Fruit fly (Drosophila melanogaster): ENCODE measurements around the gene e.
A peak's percentile ranks its signal among the peaks of the same experiment; 100 is the strongest.

Gene e

DNA sequence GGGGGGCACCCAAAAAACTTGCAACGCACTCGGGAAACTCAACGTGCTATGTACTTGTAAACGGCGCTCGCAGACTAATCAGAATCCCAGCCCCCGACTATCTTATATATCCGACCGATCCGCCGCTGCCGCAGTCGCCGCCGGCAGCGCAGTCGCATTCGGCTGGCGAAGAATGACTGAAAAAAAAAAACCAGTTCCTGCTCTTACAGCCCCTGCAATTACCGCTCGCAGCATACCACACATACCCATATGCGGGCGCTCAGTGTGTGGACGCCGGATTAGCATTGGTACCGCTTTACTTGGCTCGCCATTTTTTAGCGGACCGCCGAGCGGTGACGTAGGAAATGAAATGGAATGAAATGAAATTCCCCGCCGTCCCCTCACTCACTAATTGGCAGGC is at the start of gene e:
Gene e (minus strand): TSS at position 79 of the 400 bp plus-strand sequence.
- TF ChIP-seq CG1620 (GFP tag; optimal IDR thresholded peaks at IDR 0.05): no peak
- TF ChIP-seq pad (GFP tag; optimal IDR thresholded peaks at IDR 0.05): no peak

DNA sequence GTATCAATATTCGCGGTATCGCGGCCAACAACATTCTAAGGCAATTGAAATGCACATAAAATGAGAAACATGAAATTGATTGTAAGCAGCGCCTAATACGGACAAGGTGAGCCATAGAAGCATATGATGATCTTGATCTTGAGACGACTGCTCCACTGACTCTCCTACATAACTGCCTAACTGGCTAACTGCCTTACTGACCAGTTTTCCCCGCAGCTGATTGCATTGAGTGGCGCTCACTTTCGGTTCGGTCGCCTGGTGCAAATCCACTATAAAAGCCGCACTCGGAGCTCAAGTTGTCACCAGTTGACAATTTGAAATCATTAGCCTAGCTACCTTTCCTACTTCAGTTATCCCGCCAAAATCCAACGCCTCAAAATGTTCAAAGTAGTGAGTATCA is 45.9 kb upstream of the e start, which contains the start of gene CG17298:
Gene CG17298 (plus strand): TSS at position 301 of the 400 bp plus-strand sequence.
- TF ChIP-seq Crg-1 (GFP tag; optimal IDR thresholded peaks at IDR 0.05) (no peak), CG7101 (tag; optimal IDR thresholded peaks at IDR 0.05) (no peak), cic (GFP tag; optimal IDR thresholded peaks at IDR 0.05) (no peak), CG5204 (GFP tag; optimal IDR thresholded peaks at IDR 0.05) (no peak)

DNA sequence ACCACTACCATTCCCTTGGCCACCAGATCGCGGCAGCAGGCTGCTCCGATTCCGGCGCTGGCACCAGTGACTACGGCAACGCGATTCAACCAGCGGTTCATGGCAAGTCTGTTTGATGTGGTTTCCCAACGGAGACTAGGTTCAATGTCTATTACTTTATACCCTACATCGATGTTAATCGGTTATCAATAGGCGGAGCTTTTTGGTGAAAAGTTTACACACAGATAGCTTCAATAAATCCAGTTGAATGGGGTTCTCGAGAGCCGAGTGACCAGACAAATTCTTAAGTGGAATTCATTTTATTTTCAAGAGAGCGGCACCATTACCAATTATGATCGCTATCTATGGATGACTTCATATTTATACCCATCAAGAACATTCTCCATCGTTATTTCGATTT is 39.1 kb upstream of the e start, which contains the start of gene CG3301:
Gene CG3301 (minus strand): TSS at position 139 of the 400 bp plus-strand sequence.
- TF ChIP-seq cic (GFP tag; optimal IDR thresholded peaks at IDR 0.05) (peak; percentile 79), kay (GFP tag; ENCODE audit: borderline replicate concordance) (no peak), CG5204 (GFP tag; optimal IDR thresholded peaks at IDR 0.05) (no peak), CG12768 (GFP tag; optimal IDR thresholded peaks at IDR 0.05) (peak; percentile 56), Mnt (GFP tag; optimal IDR thresholded peaks at IDR 0.05) (no peak), CG11617 (GFP tag; optimal IDR thresholded peaks at IDR 0.05) (no peak), Hr96 (GFP tag; optimal IDR thresholded peaks at IDR 0.05) (peak; percentile 2), pad (GFP tag; optimal IDR thresholded peaks at IDR 0.05) (no peak), CG1620 (GFP tag; optimal IDR thresholded peaks at IDR 0.05) (no peak), CG33017 (tag; optimal IDR thresholded peaks at IDR 0.05) (peak; percentile 62), CG7045 (GFP tag; optimal IDR thresholded peaks at IDR 0.05) (no peak), CG14711 (tag; optimal IDR thresholded peaks at IDR 0.05) (no peak), Crg-1 (GFP tag; optimal IDR thresholded peaks at IDR 0.05) (no peak), tj (GFP tag; optimal IDR thresholded peaks at IDR 0.05) (no peak), toe (GFP tag; optimal IDR thresholded peaks at IDR 0.05) (peak; percentile 19), ovo (GFP tag; optimal IDR thresholded peaks at IDR 0.05) (peak; percentile 2), bab1 (GFP tag; optimal IDR thresholded peaks at IDR 0.05) (no peak), Clk (GFP tag; optimal IDR thresholded peaks at IDR 0.05) (no peak), CG7101 (tag; optimal IDR thresholded peaks at IDR 0.05) (no peak), cnc (optimal IDR thresholded peaks at IDR 0.05) (peak in 1 of 2 experiments; percentile 56)

- TF ChIP-seq bab1 (GFP tag; optimal IDR thresholded peaks at IDR 0.05): no peak
- TF ChIP-seq kay (GFP tag; ENCODE audit: borderline replicate concordance): peak; percentile 90
These were observed 37.9 kb upstream of the e start for dm6 chr3R:21274870-21275269.

- TF ChIP-seq pad (GFP tag; optimal IDR thresholded peaks at IDR 0.05) (peak; percentile 60), CG7045 (GFP tag; optimal IDR thresholded peaks at IDR 0.05) (peak; percentile 48), kay (GFP tag; ENCODE audit: borderline replicate concordance) (peak; percentile 79), Clk (GFP tag; optimal IDR thresholded peaks at IDR 0.05) (peak; percentile 12), Hr96 (GFP tag; optimal IDR thresholded peaks at IDR 0.05) (peak; percentile 54), CG5204 (GFP tag; optimal IDR thresholded peaks at IDR 0.05) (no peak), CG7101 (tag; optimal IDR thresholded peaks at IDR 0.05) (peak; percentile 69), tj (GFP tag; optimal IDR thresholded peaks at IDR 0.05) (no peak), CG14711 (tag; optimal IDR thresholded peaks at IDR 0.05) (peak; percentile 51), bab1 (GFP tag; optimal IDR thresholded peaks at IDR 0.05) (peak; percentile 57), cnc (optimal IDR thresholded peaks at IDR 0.05) (no peak), CG33017 (tag; optimal IDR thresholded peaks at IDR 0.05) (peak; percentile 52), ovo (GFP tag; optimal IDR thresholded peaks at IDR 0.05) (no peak), Crg-1 (GFP tag; optimal IDR thresholded peaks at IDR 0.05) (peak; percentile 72), CG12768 (GFP tag; optimal IDR thresholded peaks at IDR 0.05) (peak; percentile 51), CG11617 (GFP tag; optimal IDR thresholded peaks at IDR 0.05) (peak; percentile 56), toe (GFP tag; optimal IDR thresholded peaks at IDR 0.05) (peak; percentile 40), Mnt (GFP tag; optimal IDR thresholded peaks at IDR 0.05) (peak; percentile 65), CG1620 (GFP tag; optimal IDR thresholded peaks at IDR 0.05) (peak; percentile 66), cic (GFP tag; optimal IDR thresholded peaks at IDR 0.05) (peak; percentile 64)
These were observed 36.6 kb upstream of the e start, which contains the start of gene CG3308 for dm6 chr3R:21273427-21274038. Gene CG3308, minus strand, starts transcription at chr3R:21273817.

dm6 chr3R:21271208-21271607 is 34.2 kb upstream of the e start:
- TF ChIP-seq cic (GFP tag; optimal IDR thresholded peaks at IDR 0.05): no peak
- no peak for TF ChIP-seq ovo (GFP tag; optimal IDR thresholded peaks at IDR 0.05)
- TF ChIP-seq CG7101 (tag; optimal IDR thresholded peaks at IDR 0.05): no peak
- TF ChIP-seq CG11617 (GFP tag; optimal IDR thresholded peaks at IDR 0.05): no peak
- TF ChIP-seq Clk (GFP tag; optimal IDR thresholded peaks at IDR 0.05): no peak
- no peak for TF ChIP-seq CG5204 (GFP tag; optimal IDR thresholded peaks at IDR 0.05)
- no peak for TF ChIP-seq CG14711 (tag; optimal IDR thresholded peaks at IDR 0.05)
- TF ChIP-seq CG1620 (GFP tag; optimal IDR thresholded peaks at IDR 0.05): no peak
- TF ChIP-seq kay (GFP tag; ENCODE audit: borderline replicate concordance): no peak
- no peak for TF ChIP-seq toe (GFP tag; optimal IDR thresholded peaks at IDR 0.05)
- no peak for TF ChIP-seq CG7045 (GFP tag; optimal IDR thresholded peaks at IDR 0.05)
- no peak for TF ChIP-seq CG12768 (GFP tag; optimal IDR thresholded peaks at IDR 0.05)
- no peak for TF ChIP-seq bab1 (GFP tag; optimal IDR thresholded peaks at IDR 0.05)
- TF ChIP-seq Hr96 (GFP tag; optimal IDR thresholded peaks at IDR 0.05): no peak
- no peak for TF ChIP-seq pad (GFP tag; optimal IDR thresholded peaks at IDR 0.05)
- TF ChIP-seq Mnt (GFP tag; optimal IDR thresholded peaks at IDR 0.05): no peak
- no peak for TF ChIP-seq Crg-1 (GFP tag; optimal IDR thresholded peaks at IDR 0.05)
- no peak for TF ChIP-seq tj (GFP tag; optimal IDR thresholded peaks at IDR 0.05)
